Worm (Caenorhabditis elegans) whole organism, young adult: ENCODE results near the gene alh-8.

Experiments used
- B0336.3 ChIP-seq: fragments of 200-800 bp; sonication (Bioruptor generic); IDR thresholded peaks from 2 replicates; pipeline ENCODE4 v1.3.6; 2022; ENCODE audit warnings: missing genetic modification characterization, missing compliant biosample characterization
- C06A6.2 ChIP-seq: fragments of 200-800 bp; sonication (Bioruptor generic); conservative IDR thresholded peaks from 2 replicates; pipeline ENCODE4 v1.3.6; 2022; ENCODE audit warnings: missing genetic modification characterization, missing compliant biosample characterization
- F10E7.11 ChIP-seq: sonication (generic microtip); optimal IDR thresholded peaks from 2 replicates; lab custom pipeline; 2017; ENCODE audit warnings: mild to moderate bottlenecking, missing genetic modification characterization, moderate library complexity, missing compliant biosample characterization
- F22D6.2 ChIP-seq: sonication (generic microtip); optimal IDR thresholded peaks from 2 replicates; lab custom pipeline; 2016; ENCODE audit warnings: mild to moderate bottlenecking, missing genetic modification characterization, missing compliant biosample characterization
- F49E8.2 ChIP-seq: sonication (generic microtip); optimal IDR thresholded peaks from 3 replicates; lab custom pipeline; 2017; ENCODE audit warnings: missing genetic modification characterization, mild to moderate bottlenecking, missing compliant biosample characterization, antibody characterized with exemption, moderate library complexity; ENCODE audit not compliant: insufficient read depth
- Y53F4B.3 ChIP-seq: fragments of 200-800 bp; sonication (Bioruptor generic); IDR thresholded peaks from 2 replicates; pipeline ENCODE4 v1.3.6; 2022; ENCODE audit warnings: missing genetic modification reagents, missing genetic modification characterization, missing compliant biosample characterization
- Y56A3A.18 ChIP-seq: fragments of 200-800 bp; sonication (Bioruptor generic); IDR thresholded peaks from 2 replicates; pipeline ENCODE4 v1.3.6; 2022; ENCODE audit warnings: missing genetic modification reagents, missing genetic modification characterization, missing compliant biosample characterization
- ZK185.1 ChIP-seq: sonication (generic microtip); optimal IDR thresholded peaks from 2 replicates; lab custom pipeline; 2016; ENCODE audit warnings: mild to moderate bottlenecking, missing genetic modification characterization, missing compliant biosample characterization; ENCODE audit not compliant: poor library complexity, severe bottlenecking
- aptf-2 ChIP-seq: fragments of 200-800 bp; sonication (Bioruptor generic); conservative IDR thresholded peaks from 2 replicates; pipeline ENCODE4 v1.3.6; 2022; ENCODE audit warnings: missing genetic modification reagents, missing genetic modification characterization, missing compliant biosample characterization
- bed-2 ChIP-seq: fragments of 200-800 bp; sonication (Bioruptor generic); IDR thresholded peaks from 2 replicates; pipeline ENCODE4 v1.3.6; 2022; ENCODE audit warnings: missing genetic modification reagents, missing genetic modification characterization, missing compliant biosample characterization
- dox-1 ChIP-seq: fragments of 200-800 bp; sonication (Bioruptor generic); IDR thresholded peaks from 2 replicates; pipeline ENCODE4 v1.3.6; 2022; ENCODE audit warnings: missing genetic modification reagents, missing genetic modification characterization, missing compliant biosample characterization
- egl-18 ChIP-seq: fragments of 200-800 bp; sonication (Bioruptor generic); IDR thresholded peaks from 2 replicates; pipeline ENCODE4 v1.3.6; 2022; ENCODE audit warnings: missing genetic modification reagents, missing genetic modification characterization, missing compliant biosample characterization
- ekl-4 ChIP-seq: fragments of 200-800 bp; sonication (Bioruptor generic); IDR thresholded peaks from 2 replicates; pipeline ENCODE4 v1.3.6; 2022; ENCODE audit warnings: missing genetic modification reagents, missing genetic modification characterization, missing compliant biosample characterization
- hlh-26 ChIP-seq: fragments of 200-800 bp; sonication (Bioruptor generic); conservative IDR thresholded peaks from 2 replicates; pipeline ENCODE4 v1.3.6; 2022; ENCODE audit warnings: missing genetic modification reagents, missing genetic modification characterization, missing compliant biosample characterization
- hmg-1.2 ChIP-seq: fragments of 200-800 bp; sonication (Bioruptor generic); IDR thresholded peaks from 2 replicates; pipeline ENCODE4 v1.3.6; 2022; ENCODE audit warnings: missing genetic modification reagents, missing genetic modification characterization, missing compliant biosample characterization
- hmg-20 ChIP-seq: fragments of 200-800 bp; sonication (Bioruptor generic); IDR thresholded peaks from 2 replicates; pipeline ENCODE4 v1.3.6; 2022; ENCODE audit warnings: missing genetic modification reagents, missing genetic modification characterization, missing compliant biosample characterization
- lin-40 ChIP-seq: sonication (generic microtip); optimal IDR thresholded peaks from 2 replicates; lab custom pipeline; 2016; ENCODE audit warnings: missing genetic modification characterization, mild to moderate bottlenecking, missing compliant biosample characterization, missing genotype, missing genetic modification reagents
- lin-54 ChIP-seq: fragments of 200-800 bp; sonication (Bioruptor generic); optimal IDR thresholded peaks from 2 replicates; lab custom pipeline; 2018; ENCODE audit warnings: mild to moderate bottlenecking, missing genetic modification characterization, missing compliant biosample characterization
- lsl-1 ChIP-seq: fragments of 200-800 bp; sonication (Bioruptor generic); optimal IDR thresholded peaks from 2 replicates; lab custom pipeline; 2018; ENCODE audit warnings: mild to moderate bottlenecking, missing genetic modification characterization, moderate library complexity, missing compliant biosample characterization
- madf-3 ChIP-seq: fragments of 200-800 bp; sonication (Bioruptor generic); IDR thresholded peaks from 2 replicates; pipeline ENCODE4 v1.3.6; 2022; ENCODE audit warnings: missing genetic modification reagents, missing genetic modification characterization, missing compliant biosample characterization
- madf-8 ChIP-seq: fragments of 200-800 bp; sonication (Bioruptor generic); conservative IDR thresholded peaks from 2 replicates; pipeline ENCODE4 v1.3.6; 2022; ENCODE audit warnings: missing genetic modification reagents, missing genetic modification characterization, missing compliant biosample characterization
- mcd-1 ChIP-seq: fragments of 200-800 bp; sonication (Bioruptor generic); IDR thresholded peaks from 2 replicates; pipeline ENCODE4 v1.3.6; 2022; ENCODE audit warnings: missing genetic modification reagents, missing genetic modification characterization, missing compliant biosample characterization
- mxl-1 ChIP-seq: sonication (generic microtip); optimal IDR thresholded peaks from 2 replicates; lab custom pipeline; 2016; ENCODE audit warnings: missing genetic modification characterization, missing compliant biosample characterization
- nfya-2 ChIP-seq: fragments of 200-800 bp; sonication (Bioruptor generic); IDR thresholded peaks from 2 replicates; pipeline ENCODE4 v1.3.6; 2022; ENCODE audit warnings: missing genetic modification reagents, missing genetic modification characterization, missing compliant biosample characterization
- nfyb-1 ChIP-seq: fragments of 200-800 bp; sonication (Bioruptor generic); IDR thresholded peaks from 2 replicates; pipeline ENCODE4 v1.3.6; 2022; ENCODE audit warnings: missing genetic modification reagents, missing genetic modification characterization, missing compliant biosample characterization
- nhr-179 ChIP-seq: sonication (generic microtip); optimal IDR thresholded peaks from 2 replicates; lab custom pipeline; 2016; ENCODE audit warnings: mild to moderate bottlenecking, missing genetic modification characterization, missing compliant biosample characterization
- sdz-38 ChIP-seq: sonication (generic microtip); optimal IDR thresholded peaks from 2 replicates; lab custom pipeline; 2016; ENCODE audit warnings: missing genotype, missing genetic modification characterization, missing compliant biosample characterization
- sea-2 ChIP-seq: fragments of 200-800 bp; sonication (Bioruptor generic); IDR thresholded peaks from 2 replicates; pipeline ENCODE4 v1.3.6; 2022; ENCODE audit warnings: missing genetic modification characterization, missing compliant biosample characterization
- snpc-1.1 ChIP-seq: sonication (generic microtip); optimal IDR thresholded peaks from 2 replicates; lab custom pipeline; 2017; ENCODE audit warnings: missing genetic modification characterization, mild to moderate bottlenecking, missing compliant biosample characterization, antibody characterized with exemption, moderate library complexity, missing genotype, missing genetic modification reagents; ENCODE audit not compliant: insufficient read depth
- tbp1 ChIP-seq: fragments of 200-800 bp; sonication (Bioruptor generic); optimal IDR thresholded peaks from 2 replicates; lab custom pipeline; 2018; ENCODE audit warnings: mild to moderate bottlenecking, missing genetic modification characterization, missing compliant biosample characterization
- tbx-9 ChIP-seq: sonication (generic microtip); optimal IDR thresholded peaks from 2 replicates; lab custom pipeline; 2016; ENCODE audit warnings: borderline replicate concordance, missing genetic modification characterization, inconsistent platforms, missing compliant biosample characterization
- xnd-1 ChIP-seq: sonication (generic microtip); optimal IDR thresholded peaks from 2 replicates; lab custom pipeline; 2016; ENCODE audit warnings: missing genotype, missing genetic modification reagents, missing genetic modification characterization, missing compliant biosample characterization
- ztf-18 ChIP-seq: sonication (generic microtip); optimal IDR thresholded peaks from 2 replicates; lab custom pipeline; 2016; ENCODE audit warnings: missing genotype, mild to moderate bottlenecking, missing genetic modification characterization, missing compliant biosample characterization
- ztf-22 ChIP-seq: fragments of 200-800 bp; sonication (Bioruptor generic); optimal IDR thresholded peaks from 2 replicates; lab custom pipeline; 2018; ENCODE audit warnings: mild to moderate bottlenecking, missing genetic modification characterization, moderate library complexity, missing compliant biosample characterization

alh-8 gene

ce11 chrII:11685177-11685576, 43.7 kb upstream of the alh-8 start, which contains the start of gene C47D12.5:
Gene C47D12.5 (minus strand): TSS chrII:11685277.
- no peak for TF ChIP-seq lin-54 (GFP tag; lab: Kevin White, UChicago)
- no peak for TF ChIP-seq dox-1 (GFP tag; lab: Robert Waterston, UW)
- TF ChIP-seq ztf-22 (GFP tag; lab: Kevin White, UChicago), result no peak
- no peak for TF ChIP-seq ZK185.1

ce11 chrII:11688011-11688410, 40.8 kb upstream of the alh-8 start:
- TF ChIP-seq hmg-20 (GFP tag; lab: Robert Waterston, UW), result no peak
- TF ChIP-seq hmg-1.2 (GFP tag; lab: Robert Waterston, UW), result peak; percentile 66; the same call in 1 of the 2 replicates

- TF ChIP-seq F49E8.2 (tag; lab: Kevin White, UChicago) (no peak), F10E7.11 (tag; lab: Kevin White, UChicago) (no peak), bed-2 (GFP tag; lab: Robert Waterston, UW) (no peak), ztf-18 (no peak), lin-40 (tag; lab: Kevin White, UChicago) (no peak), ekl-4 (GFP tag; lab: Robert Waterston, UW) (no peak), nhr-179 (tag; lab: Kevin White, UChicago) (no peak), hmg-20 (GFP tag; lab: Robert Waterston, UW) (no peak), nfyb-1 (GFP tag; lab: Robert Waterston, UW) (no peak), nfya-2 (GFP tag; lab: Robert Waterston, UW) (no peak), aptf-2 (GFP tag; lab: Robert Waterston, UW) (no peak), tbp1 (GFP tag; lab: Kevin White, UChicago) (no peak), B0336.3 (GFP tag; lab: Robert Waterston, UW) (no peak), madf-3 (GFP tag; lab: Robert Waterston, UW) (no peak), snpc-1.1 (tag; lab: Kevin White, UChicago) (no peak), mxl-1 (tag; lab: Kevin White, UChicago) (no peak), sdz-38 (tag; lab: Kevin White, UChicago) (no peak), egl-18 (GFP tag; lab: Robert Waterston, UW) (no peak), Y56A3A.18 (no peak)
- TF ChIP-seq, all 124 proteins: peak for 0
These were observed 40.2 kb upstream of the alh-8 start, which contains the start of gene kel-1 for ce11 chrII:11688643-11689042. Gene kel-1 (plus strand): TSS chrII:11688943.

DNA sequence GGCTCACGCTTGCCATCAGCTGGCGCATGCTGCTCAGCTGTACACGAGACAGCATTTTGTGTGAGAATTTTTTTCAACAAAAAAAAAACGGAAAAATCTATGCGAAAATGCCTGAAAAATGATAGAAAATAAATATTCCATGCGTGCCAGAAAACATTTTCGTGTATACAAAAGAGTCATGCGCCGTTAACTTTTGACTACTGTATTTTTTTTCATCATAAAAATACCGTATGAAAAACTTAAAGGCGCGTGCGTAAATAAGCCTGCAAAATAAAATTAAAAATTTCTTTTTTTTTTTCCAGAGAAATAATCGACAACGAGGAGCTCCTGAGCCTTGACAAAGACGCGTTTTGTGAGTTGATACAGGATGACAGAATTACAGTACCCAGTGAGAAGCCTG, 38.9 kb upstream of the alh-8 start:
- TF ChIP-seq tbx-9 (tag; lab: Kevin White, UChicago), result no peak
- TF ChIP-seq F22D6.2 (tag; lab: Kevin White, UChicago), result no peak
- TF ChIP-seq hlh-26 (GFP tag; lab: Robert Waterston, UW), result no peak
- no peak for TF ChIP-seq mcd-1 (GFP tag; lab: Robert Waterston, UW)
- TF ChIP-seq Y53F4B.3 (GFP tag; lab: Robert Waterston, UW), result no peak
- peak; percentile 59 for TF ChIP-seq lsl-1
- TF ChIP-seq sea-2 (GFP tag; lab: Robert Waterston, UW), result no peak
- TF ChIP-seq madf-8, result peak; percentile 59
- TF ChIP-seq hmg-1.2 (GFP tag; lab: Robert Waterston, UW), result no peak
- TF ChIP-seq xnd-1 (tag; lab: Kevin White, UChicago), result no peak
- TF ChIP-seq nfyb-1 (GFP tag; lab: Robert Waterston, UW), result no peak
- TF ChIP-seq C06A6.2 (GFP tag; lab: Robert Waterston, UW), result no peak
